Worm (Caenorhabditis elegans) whole organism, mixed stage, embryonic: ENCODE measurements around the gene B0454.8.

ENCODE experiments used
- nhr-28 ChIP-seq: fragments of 150-350 bp; optimal IDR thresholded peaks from 2 replicates; lab custom pipeline; 2014; ENCODE audit warnings: missing biosample characterization, missing genetic modification characterization
- snpc-4 ChIP-seq: fragments of 150-350 bp; optimal IDR thresholded peaks from 2 replicates; lab custom pipeline; 2014; ENCODE audit warnings: missing biosample characterization, missing genetic modification characterization
- unc-62 ChIP-seq: fragments of 150-350 bp; optimal IDR thresholded peaks from 2 replicates; lab custom pipeline; 2014; ENCODE audit warnings: missing biosample characterization, missing genetic modification reagents, missing genetic modification characterization

DNA sequence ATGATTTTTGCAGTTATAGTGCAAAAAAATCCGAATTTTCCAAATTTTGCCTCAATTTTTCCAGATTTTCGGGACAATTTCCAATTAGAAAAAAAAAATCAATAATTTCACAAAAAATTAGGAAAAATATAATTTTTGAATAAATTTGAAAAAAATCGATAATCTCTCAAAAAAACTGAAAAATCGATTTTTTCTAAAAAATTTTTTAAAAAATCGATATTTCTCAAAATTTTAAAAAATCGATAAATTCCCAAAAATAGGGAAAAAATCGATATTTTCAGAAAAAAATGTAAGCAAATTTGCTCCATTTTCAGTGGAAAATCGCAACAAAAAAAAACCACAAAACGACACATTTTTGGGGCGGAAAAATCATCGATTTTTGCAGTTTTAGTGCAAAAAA is 24.6 kb upstream of the B0454.8 start:
- TF ChIP-seq snpc-4 (tag; lab: Kevin White, UChicago): no peak
- TF ChIP-seq nhr-28 (tag; lab: Kevin White, UChicago): no peak
- no peak for TF ChIP-seq unc-62 (GFP tag; lab: Kevin White, UChicago)
